Comparison of ENCODE assay signal across 5 fruit fly cellular contexts in the genomic region with DNA sequence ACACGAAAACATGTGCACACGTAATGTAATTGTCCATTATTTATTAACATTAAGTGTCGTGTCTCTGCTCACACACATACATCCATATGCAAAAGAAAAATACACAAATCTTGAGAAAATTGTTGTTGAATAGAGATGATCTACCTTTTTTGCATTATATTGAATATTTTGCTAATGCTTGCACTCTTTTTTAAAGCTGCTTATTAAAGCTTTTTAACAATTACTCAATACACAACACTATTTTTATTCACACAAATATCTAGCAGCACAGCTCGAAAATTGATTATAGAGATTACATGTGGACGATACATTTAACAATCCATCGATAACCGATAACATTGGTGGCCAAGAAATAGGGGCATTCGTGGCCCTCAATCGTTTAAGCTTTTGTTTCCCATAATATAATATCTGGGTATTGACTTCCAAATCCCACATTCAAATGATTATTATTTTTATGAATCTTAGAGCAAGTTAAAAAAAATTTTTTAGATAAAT.
A peak's percentile ranks its signal among the peaks of the same experiment; 100 is the strongest.
TF ChIP-seq lines count a peak whose summit lies in the region.

Ufd4 (minus strand) TSS at position 300 of the 495 bp plus-strand sequence.

- TF ChIP-seq CTCF in whole organism, embryonic (GFP tag; optimal IDR thresholded peaks at IDR 0.05; lab: Kevin White, UChicago), result no peak

TF ChIP-seq in whole organism, adult, 20 proteins besides CTCF, POLR2A, EP300 and RAD21 (continues in another document):
- TF ChIP-seq Mnt (GFP tag; optimal IDR thresholded peaks at IDR 0.05; lab: Kevin White, UChicago), result peak; percentile 56
- peak; percentile 58 for TF ChIP-seq CG14711 (tag; optimal IDR thresholded peaks at IDR 0.05; lab: Kevin White, UChicago)
- TF ChIP-seq pad (GFP tag; optimal IDR thresholded peaks at IDR 0.05; lab: Kevin White, UChicago), result no peak
- TF ChIP-seq cic (GFP tag; optimal IDR thresholded peaks at IDR 0.05; lab: Kevin White, UChicago), result peak; percentile 14
- peak; percentile 53 for TF ChIP-seq CG11617 (GFP tag; optimal IDR thresholded peaks at IDR 0.05; lab: Kevin White, UChicago)
- peak; percentile 68 for TF ChIP-seq bab1 (GFP tag; optimal IDR thresholded peaks at IDR 0.05; lab: Kevin White, UChicago)
- no peak for TF ChIP-seq Clk (GFP tag; optimal IDR thresholded peaks at IDR 0.05; lab: Kevin White, UChicago)
- no peak for TF ChIP-seq kay (GFP tag; lab: Kevin White, UChicago; ENCODE audit: borderline replicate concordance)
- no peak for TF ChIP-seq Hr96 (GFP tag; optimal IDR thresholded peaks at IDR 0.05; lab: Kevin White, UChicago)
- peak; percentile 62 for TF ChIP-seq CG33017 (tag; optimal IDR thresholded peaks at IDR 0.05; lab: Kevin White, UChicago)
- no peak for TF ChIP-seq cnc (optimal IDR thresholded peaks at IDR 0.05; lab: Kevin White, UChicago)
- peak; percentile 30 for TF ChIP-seq CG12768 (GFP tag; optimal IDR thresholded peaks at IDR 0.05; lab: Kevin White, UChicago)
- TF ChIP-seq ovo (GFP tag; optimal IDR thresholded peaks at IDR 0.05; lab: Kevin White, UChicago), result no peak
- TF ChIP-seq tj (GFP tag; optimal IDR thresholded peaks at IDR 0.05; lab: Kevin White, UChicago), result peak; percentile 1
- TF ChIP-seq CG7045 (GFP tag; optimal IDR thresholded peaks at IDR 0.05; lab: Kevin White, UChicago), result peak; percentile 61
- TF ChIP-seq CG1620 (GFP tag; optimal IDR thresholded peaks at IDR 0.05; lab: Kevin White, UChicago), result peak; percentile 14
- no peak for TF ChIP-seq CG5204 (GFP tag; optimal IDR thresholded peaks at IDR 0.05; lab: Kevin White, UChicago)

TF ChIP-seq in whole organism, embryonic, 481 proteins besides CTCF, POLR2A, EP300 and RAD21 (continues in another document):
- TF ChIP-seq chif (GFP tag; optimal IDR thresholded peaks at IDR 0.05; lab: Kevin White, UChicago) (peak; percentile 16 to 49), slbo (GFP tag; IDR thresholded peaks at IDR 0.05; lab: Robert Waterston, UW) (no peak; the same call in 1 of the 2 replicates), Sry-β (GFP tag; optimal IDR thresholded peaks at IDR 0.05; lab: Kevin White, UChicago) (peak; percentile 15), kah (GFP tag; optimal IDR thresholded peaks at IDR 0.05; lab: Kevin White, UChicago) (peak; percentile 43), hbn (GFP tag; IDR thresholded peaks at IDR 0.05; lab: Robert Waterston, UW; ENCODE audit: partially characterized antibody) (no peak; the same call in 1 of the 2 replicates), CG6765 (GFP tag; optimal IDR thresholded peaks at IDR 0.05; lab: Kevin White, UChicago) (peak; percentile 57), Aef1 (GFP tag; IDR thresholded peaks at IDR 0.05; lab: Robert Waterston, UW) (peak; percentile 47; the same call in 1 of the 3 replicates), Xrp1 (GFP tag; IDR thresholded peaks at IDR 0.05; lab: Robert Waterston, UW) (peak; percentile 79), NfI (GFP tag; optimal IDR thresholded peaks at IDR 0.05; lab: Kevin White, UChicago) (no peak), CG8290 (GFP tag; optimal IDR thresholded peaks at IDR 0.05; lab: Kevin White, UChicago) (peak; percentile 33), CG8290 (tag; optimal IDR thresholded peaks at IDR 0.05; lab: Kevin White, UChicago) (no peak), h (optimal IDR thresholded peaks at IDR 0.05; lab: Kevin White, UChicago) (no peak), cad (GFP tag; optimal IDR thresholded peaks at IDR 0.05; lab: Kevin White, UChicago) (no peak), emc (GFP tag; optimal IDR thresholded peaks at IDR 0.05; lab: Kevin White, UChicago) (peak; percentile 5), da (GFP tag; optimal IDR thresholded peaks at IDR 0.05; lab: Kevin White, UChicago) (no peak), scrt (GFP tag; optimal IDR thresholded peaks at IDR 0.05; lab: Kevin White, UChicago) (no peak), Gsc (GFP tag; IDR thresholded peaks at IDR 0.05; lab: Robert Waterston, UW) (no peak)

TF ChIP-seq in whole organism, prepupa, 60 proteins besides CTCF, POLR2A, EP300 and RAD21 (continues in another document):
- TF ChIP-seq CG11294 (GFP tag; IDR thresholded peaks at IDR 0.05; lab: Robert Waterston, UW) (no peak; the same call in 1 of the 2 replicates), lz (GFP tag; optimal IDR thresholded peaks at IDR 0.05; lab: Kevin White, UChicago) (no peak), CG3032 (tag; optimal IDR thresholded peaks at IDR 0.05; lab: Kevin White, UChicago) (peak; percentile 67), CG3919 (GFP tag; optimal IDR thresholded peaks at IDR 0.05; lab: Kevin White, UChicago) (no peak), CG31627 (GFP tag; optimal IDR thresholded peaks at IDR 0.05; lab: Kevin White, UChicago) (peak; percentile 63), CG1621 (tag; optimal IDR thresholded peaks at IDR 0.05; lab: Kevin White, UChicago) (no peak), fd85E (GFP tag; optimal IDR thresholded peaks at IDR 0.05; lab: Kevin White, UChicago) (peak; percentile 7), CG6792 (GFP tag; optimal IDR thresholded peaks at IDR 0.05; lab: Kevin White, UChicago) (peak; percentile 29), Hr39 (GFP tag; optimal IDR thresholded peaks at IDR 0.05; lab: Kevin White, UChicago) (no peak), CG15336 (GFP tag; IDR thresholded peaks at IDR 0.05; lab: Robert Waterston, UW) (peak; percentile 68; the same call in 1 of the 2 replicates), esn (GFP tag; optimal IDR thresholded peaks at IDR 0.05; lab: Kevin White, UChicago) (peak; percentile 70), CG10631 (GFP tag; optimal IDR thresholded peaks at IDR 0.05; lab: Kevin White, UChicago) (no peak), CG6276 (GFP tag; optimal IDR thresholded peaks at IDR 0.05; lab: Kevin White, UChicago) (no peak), Met (GFP tag; optimal IDR thresholded peaks at IDR 0.05; lab: Kevin White, UChicago) (no peak), achi (GFP tag; optimal IDR thresholded peaks at IDR 0.05; lab: Kevin White, UChicago) (no peak), CG8119 (GFP tag; IDR thresholded peaks at IDR 0.05; lab: Robert Waterston, UW) (no peak; the same call in 2 of the 3 replicates), CG34406 (GFP tag; optimal IDR thresholded peaks at IDR 0.05; lab: Kevin White, UChicago) (no peak), CG11902 (GFP tag; optimal IDR thresholded peaks at IDR 0.05; lab: Kevin White, UChicago) (peak; percentile 11)

TF ChIP-seq in whole organism, pupa, 21 proteins besides CTCF, POLR2A, EP300 and RAD21:
- TF ChIP-seq CG17806 (tag; optimal IDR thresholded peaks at IDR 0.05; lab: Kevin White, UChicago) (peak; percentile 49), CG14655 (GFP tag; optimal IDR thresholded peaks at IDR 0.05; lab: Kevin White, UChicago) (no peak), Snoo (tag; optimal IDR thresholded peaks at IDR 0.05; lab: Kevin White, UChicago) (no peak), EcR (GFP tag; optimal IDR thresholded peaks at IDR 0.05; lab: Kevin White, UChicago) (no peak), CG15710 (tag; optimal IDR thresholded peaks at IDR 0.05; lab: Kevin White, UChicago) (peak; percentile 38), CG32121 (GFP tag; IDR thresholded peaks at IDR 0.05; lab: Robert Waterston, UW) (peak; percentile 66)

TF ChIP-seq in whole organism, wandering third instar larva, 38 proteins besides CTCF, POLR2A, EP300 and RAD21:
- TF ChIP-seq Dif (GFP tag; optimal IDR thresholded peaks at IDR 0.05; lab: Kevin White, UChicago; ENCODE audit: partially characterized antibody), result no peak
- no peak for TF ChIP-seq jim (GFP tag; optimal IDR thresholded peaks at IDR 0.05; lab: Kevin White, UChicago)
- no peak for TF ChIP-seq h (GFP tag; optimal IDR thresholded peaks at IDR 0.05; lab: Kevin White, UChicago)
- peak; percentile 44 for TF ChIP-seq sv (GFP tag; optimal IDR thresholded peaks at IDR 0.05; lab: Kevin White, UChicago)
- TF ChIP-seq foxo (GFP tag; optimal IDR thresholded peaks at IDR 0.05; lab: Kevin White, UChicago), result no peak
- no peak for TF ChIP-seq dl (GFP tag; optimal IDR thresholded peaks at IDR 0.05; lab: Kevin White, UChicago; ENCODE audit: insufficient read depth in 1 of 2, partially characterized antibody in 2 of 2)
- TF ChIP-seq CG32264 (GFP tag; optimal IDR thresholded peaks at IDR 0.05; lab: Kevin White, UChicago), result peak; percentile 36
- TF ChIP-seq Rel (GFP tag; optimal IDR thresholded peaks at IDR 0.05; lab: Kevin White, UChicago), result no peak
- TF ChIP-seq Rel (tag; optimal IDR thresholded peaks at IDR 0.05; lab: Kevin White, UChicago), result no peak
- TF ChIP-seq psq (GFP tag; optimal IDR thresholded peaks at IDR 0.05; lab: Kevin White, UChicago), result no peak
- peak; percentile 32 for TF ChIP-seq CG9705 (GFP tag; optimal IDR thresholded peaks at IDR 0.05; lab: Kevin White, UChicago)
- no peak for TF ChIP-seq Abd-B (GFP tag; optimal IDR thresholded peaks at IDR 0.05; lab: Kevin White, UChicago)
- no peak for TF ChIP-seq Jra (GFP tag; optimal IDR thresholded peaks at IDR 0.05; lab: Kevin White, UChicago)
- no peak for TF ChIP-seq pan (optimal IDR thresholded peaks at IDR 0.05; lab: Kevin White, UChicago)
- TF ChIP-seq Hr83 (GFP tag; optimal IDR thresholded peaks at IDR 0.05; lab: Kevin White, UChicago; ENCODE audit: poor library complexity, severe bottlenecking), result peak; percentile 70
- no peak for TF ChIP-seq GATAd (GFP tag; optimal IDR thresholded peaks at IDR 0.05; lab: Kevin White, UChicago)
- no peak for TF ChIP-seq Mio (GFP tag; optimal IDR thresholded peaks at IDR 0.05; lab: Kevin White, UChicago)
- TF ChIP-seq ey (GFP tag; optimal IDR thresholded peaks at IDR 0.05; lab: Kevin White, UChicago), result no peak
- no peak for TF ChIP-seq dmrt93B (GFP tag; optimal IDR thresholded peaks at IDR 0.05; lab: Kevin White, UChicago)
- TF ChIP-seq Vsx2 (GFP tag; optimal IDR thresholded peaks at IDR 0.05; lab: Kevin White, UChicago; ENCODE audit: partially characterized antibody), result no peak
- peak; percentile 37 for TF ChIP-seq OdsH (GFP tag; optimal IDR thresholded peaks at IDR 0.05; lab: Kevin White, UChicago)
- no peak for TF ChIP-seq br (GFP tag; optimal IDR thresholded peaks at IDR 0.05; lab: Kevin White, UChicago)
- no peak for TF ChIP-seq lola (GFP tag; optimal IDR thresholded peaks at IDR 0.05; lab: Kevin White, UChicago)
- no peak for TF ChIP-seq rgr (GFP tag; optimal IDR thresholded peaks at IDR 0.05; lab: Kevin White, UChicago)
- no peak for TF ChIP-seq N (GFP tag; optimal IDR thresholded peaks at IDR 0.05; lab: Kevin White, UChicago)
